Fruit fly (Drosophila melanogaster): ENCODE data around the gene Ama.

Gene Ama

dm6 chr3R:6762794-6763407 lies 508 bp downstream of the Ama start (continued):
- TF ChIP-seq CG17361 (GFP tag; IDR thresholded peaks at IDR 0.05) (peak; percentile 98), sisA (GFP tag; IDR thresholded peaks at IDR 0.05) (peak; percentile 23; the same call in 1 of the 2 replicates), pan (optimal IDR thresholded peaks at IDR 0.05) (no peak), pan (GFP tag; optimal IDR thresholded peaks at IDR 0.05 in 1 of 2, IDR thresholded peaks at IDR 0.05 in 1 of 2) (peak in 1 of 2 experiments; percentile 66), CG14710 (tag; optimal IDR thresholded peaks at IDR 0.05) (peak; percentile 98), sna (GFP tag; IDR thresholded peaks at IDR 0.05; ENCODE audit: partially characterized antibody) (no peak), CG42726 (GFP tag; IDR thresholded peaks at IDR 0.05; ENCODE audit: partially characterized antibody) (no peak), br (optimal IDR thresholded peaks at IDR 0.05) (no peak), fd96Cb (tag; optimal IDR thresholded peaks at IDR 0.05) (peak; percentile 93), ro (GFP tag; IDR thresholded peaks at IDR 0.05) (peak; percentile 54; the same call in 1 of the 2 replicates), Spps (tag; optimal IDR thresholded peaks at IDR 0.05) (peak; percentile 94), Fer2 (tag; optimal IDR thresholded peaks at IDR 0.05) (no peak), ssp (GFP tag; IDR thresholded peaks at IDR 0.05) (peak; percentile 54), danr (GFP tag; IDR thresholded peaks at IDR 0.05) (0 out of 2 replicates have a peak, but pooled peaks have one; percentile 22), CG4360 (GFP tag; IDR thresholded peaks at IDR 0.05) (0 out of 2 replicates have a peak, but pooled peaks have one; percentile 16), Vsx1 (GFP tag; optimal IDR thresholded peaks at IDR 0.05) (peak; percentile 73), Opbp (GFP tag; IDR thresholded peaks at IDR 0.05; ENCODE audit: partially characterized antibody) (no peak), CG17612 (GFP tag; IDR thresholded peaks at IDR 0.05) (no peak), ftz-f1 (GFP tag; optimal IDR thresholded peaks at IDR 0.05) (no peak), CG4424 (GFP tag; optimal IDR thresholded peaks at IDR 0.05) (peak; percentile 91), CG13624 (GFP tag; optimal IDR thresholded peaks at IDR 0.05) (peak; percentile 21), Med (GFP tag) (peak; percentile 77), Trl (optimal IDR thresholded peaks at IDR 0.05) (no peak), Trl (GFP tag; optimal IDR thresholded peaks at IDR 0.05) (peak; percentile 70), CG1024 (GFP tag; IDR thresholded peaks at IDR 0.05) (no peak; the same call in 1 of the 2 replicates), her (GFP tag; optimal IDR thresholded peaks at IDR 0.05) (peak; percentile 4), Hand (GFP tag; optimal IDR thresholded peaks at IDR 0.05) (no peak), fu2 (GFP tag; optimal IDR thresholded peaks at IDR 0.05) (no peak), Chrac-16 (GFP tag; optimal IDR thresholded peaks at IDR 0.05) (peak; percentile 89), wek (GFP tag; optimal IDR thresholded peaks at IDR 0.05) (peak; percentile 65), CG18262 (tag; optimal IDR thresholded peaks at IDR 0.05) (peak; percentile 99), sc (optimal IDR thresholded peaks at IDR 0.05) (no peak), sc (GFP tag; optimal IDR thresholded peaks at IDR 0.05) (peak; percentile 87), Dfd (GFP tag; optimal IDR thresholded peaks at IDR 0.05) (no peak), bsh (GFP tag; optimal IDR thresholded peaks at IDR 0.05) (peak in 1 of 2 experiments; percentile 94), zen2 (GFP tag; IDR thresholded peaks at IDR 0.05; ENCODE audit: partially characterized antibody) (no peak), zf30C (GFP tag; optimal IDR thresholded peaks at IDR 0.05) (peak; percentile 98), gem (tag; optimal IDR thresholded peaks at IDR 0.05) (peak; percentile 97), Dbx (GFP tag; IDR thresholded peaks at IDR 0.05) (no peak), NfI (GFP tag; optimal IDR thresholded peaks at IDR 0.05) (peak; percentile 29), pho (GFP tag; optimal IDR thresholded peaks at IDR 0.05) (no peak), CG14965 (GFP tag; optimal IDR thresholded peaks at IDR 0.05; ENCODE audit: borderline replicate concordance) (no peak), zen (tag; optimal IDR thresholded peaks at IDR 0.05) (peak; percentile 100), CG32532 (GFP tag; IDR thresholded peaks at IDR 0.05) (0 out of 2 replicates have a peak, but pooled peaks have one; percentile 38), mld (GFP tag; IDR thresholded peaks at IDR 0.05; ENCODE audit: partially characterized antibody) (no peak), Neu2 (GFP tag; optimal IDR thresholded peaks at IDR 0.05; ENCODE audit: borderline replicate concordance) (no peak), bbx (GFP tag; IDR thresholded peaks at IDR 0.05; ENCODE audit: partially characterized antibody) (no peak), Dip2 (GFP tag; IDR thresholded peaks at IDR 0.05) (no peak), CG13296 (GFP tag; optimal IDR thresholded peaks at IDR 0.05) (peak; percentile 26), HLH54F (GFP tag; optimal IDR thresholded peaks at IDR 0.05) (peak; percentile 12)

Measured in whole organism, embryonic.